Fruit fly (Drosophila melanogaster) whole organism, adult: ENCODE data around the gene FMRFaR.

Experiments
- CG11617 ChIP-seq: fragments of 200-800 bp; sonication (Bioruptor generic); optimal IDR thresholded peaks from 2 replicates; lab custom pipeline; 2017; ENCODE audit warnings: mild to moderate bottlenecking, missing biosample characterization, missing genetic modification reagents, missing genetic modification characterization
- CG12768 ChIP-seq: fragments of 200-800 bp; sonication (Bioruptor generic); optimal IDR thresholded peaks from 2 replicates; lab custom pipeline; 2017; ENCODE audit warnings: missing biosample characterization, missing genetic modification characterization, mild to moderate bottlenecking, moderate library complexity, missing genetic modification reagents
- CG14711 ChIP-seq: fragments of 200-800 bp; sonication (Bioruptor generic); optimal IDR thresholded peaks from 2 replicates; lab custom pipeline; 2018; ENCODE audit warnings: missing biosample characterization, mild to moderate bottlenecking, missing genetic modification characterization, moderate library complexity
- CG1620 ChIP-seq: fragments of 200-800 bp; sonication (Bioruptor generic); optimal IDR thresholded peaks from 2 replicates; lab custom pipeline; 2016; ENCODE audit warnings: missing biosample characterization, missing genetic modification characterization
- CG33017 ChIP-seq: fragments of 200-800 bp; sonication (Bioruptor generic); optimal IDR thresholded peaks from 2 replicates; lab custom pipeline; 2018; ENCODE audit warnings: missing biosample characterization, mild to moderate bottlenecking, missing genetic modification characterization, moderate library complexity
- CG5204 ChIP-seq: fragments of 200-800 bp; sonication (Bioruptor generic); optimal IDR thresholded peaks from 2 replicates; lab custom pipeline; 2016; ENCODE audit warnings: missing biosample characterization, missing genetic modification characterization
- CG7045 ChIP-seq: fragments of 200-800 bp; sonication (Bioruptor generic); optimal IDR thresholded peaks from 2 replicates; lab custom pipeline; 2017; ENCODE audit warnings: missing biosample characterization, mild to moderate bottlenecking, missing genetic modification characterization
- CG7101 ChIP-seq: fragments of 200-800 bp; sonication (Bioruptor generic); optimal IDR thresholded peaks from 2 replicates; lab custom pipeline; 2018; ENCODE audit warnings: missing biosample characterization, mild to moderate bottlenecking, missing genetic modification characterization, moderate library complexity
- Clk ChIP-seq: fragments of 200-800 bp; sonication (Bioruptor generic); optimal IDR thresholded peaks from 2 replicates; lab custom pipeline; 2017; ENCODE audit warnings: missing biosample characterization, missing genetic modification characterization
- Crg-1 ChIP-seq: fragments of 200-800 bp; sonication (Bioruptor generic); optimal IDR thresholded peaks from 2 replicates; lab custom pipeline; 2016; ENCODE audit warnings: missing biosample characterization, missing genetic modification characterization
- Hr96 ChIP-seq: fragments of 200-800 bp; sonication (Bioruptor generic); optimal IDR thresholded peaks from 2 replicates; lab custom pipeline; 2016; ENCODE audit warnings: missing biosample characterization, missing genetic modification characterization
- Mnt ChIP-seq: fragments of 200-800 bp; sonication (Bioruptor generic); optimal IDR thresholded peaks from 2 replicates; lab custom pipeline; 2016; ENCODE audit warnings: missing biosample characterization, mild to moderate bottlenecking, missing genetic modification characterization
- bab1 ChIP-seq: fragments of 200-800 bp; sonication (Bioruptor generic); optimal IDR thresholded peaks from 3 replicates; lab custom pipeline; 2019; ENCODE audit warnings: missing biosample characterization, mild to moderate bottlenecking, missing genetic modification characterization, moderate library complexity
- cic ChIP-seq: fragments of 200-800 bp; sonication (Bioruptor generic); optimal IDR thresholded peaks from 2 replicates; lab custom pipeline; 2017; ENCODE audit warnings: missing biosample characterization, mild to moderate bottlenecking, missing genetic modification characterization, moderate library complexity
- cnc ChIP-seq, 2 experiments: fragments of >200 bp; optimal IDR thresholded peaks; 2 replicates each; lab custom pipeline; 2017
- kay ChIP-seq: fragments of 200-800 bp; sonication (Bioruptor generic); peaks from one replicate; lab custom pipeline; 2016; ENCODE audit warnings: missing biosample characterization, missing genetic modification characterization, borderline replicate concordance
- ovo ChIP-seq: fragments of 200-800 bp; sonication (Bioruptor generic); optimal IDR thresholded peaks from 2 replicates; lab custom pipeline; 2016; ENCODE audit warnings: missing biosample characterization, missing genetic modification characterization
- pad ChIP-seq: fragments of 200-800 bp; sonication (Bioruptor generic); optimal IDR thresholded peaks from 3 replicates; lab custom pipeline; 2017; ENCODE audit warnings: missing biosample characterization, missing genetic modification characterization, mild to moderate bottlenecking, moderate library complexity, missing genetic modification reagents
- tj ChIP-seq: fragments of 200-800 bp; sonication (Bioruptor generic); optimal IDR thresholded peaks from 3 replicates; lab custom pipeline; 2017; ENCODE audit warnings: missing biosample characterization, mild to moderate bottlenecking, missing genetic modification characterization, moderate library complexity
- toe ChIP-seq: fragments of 200-800 bp; sonication (Bioruptor generic); optimal IDR thresholded peaks from 2 replicates; lab custom pipeline; 2016; ENCODE audit warnings: missing biosample characterization, missing genetic modification characterization

Gene FMRFaR

DNA sequence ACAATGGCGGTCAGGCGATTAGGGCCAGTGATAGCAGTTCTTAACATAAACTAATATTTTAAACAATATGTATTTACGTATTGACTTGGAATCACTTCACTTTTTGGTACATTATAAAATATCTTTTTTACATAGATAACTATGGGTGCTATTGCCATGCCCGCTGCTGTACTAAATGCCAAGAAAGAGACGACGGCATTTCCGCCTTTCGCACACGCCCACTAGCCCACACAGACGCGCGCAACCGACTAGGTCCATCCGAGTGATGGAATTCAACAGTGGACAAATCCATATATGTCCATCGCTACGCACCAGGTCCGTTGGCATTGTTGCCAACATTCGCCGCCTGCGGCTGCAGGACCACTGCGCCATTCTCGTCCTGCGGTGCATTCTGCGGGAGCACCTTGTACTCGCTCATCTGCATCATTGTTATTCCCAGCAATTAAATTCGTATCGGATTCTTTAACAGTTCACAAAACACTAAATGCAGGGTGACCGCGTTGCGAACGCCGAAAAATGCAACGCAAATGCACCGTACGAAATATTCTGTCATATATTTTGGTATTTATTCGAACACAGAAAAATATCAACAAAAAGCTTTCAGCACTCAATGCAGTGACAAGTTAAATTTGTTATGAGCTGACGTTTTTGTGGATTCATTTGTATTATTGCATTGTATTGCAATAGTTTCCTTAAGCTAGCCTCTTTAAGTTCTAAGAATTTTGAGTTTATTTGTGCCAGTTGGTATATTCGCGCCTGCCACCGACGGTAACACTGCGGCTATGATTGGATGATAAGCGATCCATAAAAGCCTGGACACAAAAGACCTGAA, 45.0 kb downstream of the FMRFaR start, which contains the start of the genes scramb2 and Sk2:
TSS of gene scramb2 (minus strand) at position 488 of the 832 bp plus-strand sequence.
TSS of gene Sk2 (plus strand) at position 763 of the 832 bp plus-strand sequence.
- peak; percentile 78 for TF ChIP-seq tj (GFP tag; lab: Kevin White, UChicago)
- TF ChIP-seq Crg-1 (GFP tag; lab: Kevin White, UChicago) = peak; percentile 75
- TF ChIP-seq Mnt = peak; percentile 73
- TF ChIP-seq cnc (optimal IDR thresholded peaks at IDR 0.05; lab: Kevin White, UChicago) = no peak
- TF ChIP-seq pad (GFP tag; lab: Kevin White, UChicago) = peak; percentile 83
- TF ChIP-seq CG7101 (tag; lab: Kevin White, UChicago) = peak; percentile 96
- peak; percentile 87 for TF ChIP-seq toe (GFP tag; lab: Kevin White, UChicago)
- TF ChIP-seq CG7045 (GFP tag; lab: Kevin White, UChicago) = peak; percentile 97
- TF ChIP-seq ovo = peak; percentile 42
- peak; percentile 81 for TF ChIP-seq Hr96 (GFP tag; lab: Kevin White, UChicago)
- peak; percentile 92 for TF ChIP-seq Clk (GFP tag; lab: Kevin White, UChicago)
- peak; percentile 97 for TF ChIP-seq CG33017 (tag; lab: Kevin White, UChicago)
- TF ChIP-seq bab1 (GFP tag; lab: Kevin White, UChicago) = peak; percentile 94
- TF ChIP-seq CG12768 (GFP tag; lab: Kevin White, UChicago) = peak; percentile 98
- peak; percentile 92 for TF ChIP-seq CG11617 (GFP tag; lab: Kevin White, UChicago)
- peak; percentile 91 for TF ChIP-seq CG14711 (tag; lab: Kevin White, UChicago)
- peak; percentile 84 for TF ChIP-seq CG1620 (GFP tag; lab: Kevin White, UChicago)
- peak; percentile 80 for TF ChIP-seq cic (GFP tag; lab: Kevin White, UChicago)
- no peak for TF ChIP-seq CG5204 (GFP tag; lab: Kevin White, UChicago)
- TF ChIP-seq kay (GFP tag; lab: Kevin White, UChicago) = no peak

DNA sequence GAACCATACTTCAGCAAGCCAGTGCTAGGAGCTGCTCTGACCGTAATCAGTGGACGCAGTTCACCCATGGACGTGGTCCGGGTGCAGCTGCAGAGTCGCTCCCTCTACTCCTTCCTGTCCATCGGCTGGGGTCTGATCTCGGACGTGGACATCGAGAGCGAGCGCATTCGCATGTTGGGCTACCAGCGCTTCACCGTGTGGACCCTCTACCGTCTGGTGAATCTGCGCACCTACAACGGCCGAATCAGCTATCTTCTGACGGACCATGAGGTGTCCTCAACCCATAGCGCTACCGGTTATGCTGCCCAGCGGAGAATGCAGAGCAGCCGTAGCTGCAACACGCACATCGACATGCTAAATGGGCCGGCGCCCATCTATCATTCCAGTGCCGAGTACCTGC, 47.1 kb downstream of the FMRFaR start:
- no peak for TF ChIP-seq CG7101 (tag; lab: Kevin White, UChicago)
- no peak for TF ChIP-seq CG1620 (GFP tag; lab: Kevin White, UChicago)
- no peak for TF ChIP-seq Mnt
- TF ChIP-seq ovo = no peak

DNA sequence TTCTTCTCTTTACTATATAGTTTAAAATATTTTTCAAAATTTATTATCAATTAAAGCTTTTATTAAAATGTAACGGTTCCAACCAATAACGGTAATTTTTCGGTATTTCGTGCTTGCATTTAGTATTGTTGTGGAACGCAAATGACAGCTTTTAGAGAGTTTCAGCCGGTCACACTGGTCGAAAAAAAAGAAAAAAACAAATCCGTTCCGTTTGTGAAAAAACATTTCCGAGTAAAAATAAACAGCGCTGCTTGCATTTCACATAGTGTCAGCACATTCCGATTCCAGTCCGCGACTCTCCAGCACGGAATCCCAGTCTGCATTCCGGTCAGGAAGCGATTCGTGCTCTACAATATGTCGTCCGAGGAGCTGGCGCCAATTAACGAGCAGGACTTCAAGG, 48.7 kb downstream of the FMRFaR start, which contains the start of gene CG32485:
TSS of gene CG32485 (plus strand) at position 139 of the 400 bp plus-strand sequence.
- peak; percentile 61 for TF ChIP-seq ovo
- peak; percentile 86 for TF ChIP-seq tj (GFP tag; lab: Kevin White, UChicago)
- TF ChIP-seq cic (GFP tag; lab: Kevin White, UChicago) = peak; percentile 12
- TF ChIP-seq CG1620 (GFP tag; lab: Kevin White, UChicago) = no peak
- TF ChIP-seq CG11617 (GFP tag; lab: Kevin White, UChicago) = peak; percentile 35

DNA sequence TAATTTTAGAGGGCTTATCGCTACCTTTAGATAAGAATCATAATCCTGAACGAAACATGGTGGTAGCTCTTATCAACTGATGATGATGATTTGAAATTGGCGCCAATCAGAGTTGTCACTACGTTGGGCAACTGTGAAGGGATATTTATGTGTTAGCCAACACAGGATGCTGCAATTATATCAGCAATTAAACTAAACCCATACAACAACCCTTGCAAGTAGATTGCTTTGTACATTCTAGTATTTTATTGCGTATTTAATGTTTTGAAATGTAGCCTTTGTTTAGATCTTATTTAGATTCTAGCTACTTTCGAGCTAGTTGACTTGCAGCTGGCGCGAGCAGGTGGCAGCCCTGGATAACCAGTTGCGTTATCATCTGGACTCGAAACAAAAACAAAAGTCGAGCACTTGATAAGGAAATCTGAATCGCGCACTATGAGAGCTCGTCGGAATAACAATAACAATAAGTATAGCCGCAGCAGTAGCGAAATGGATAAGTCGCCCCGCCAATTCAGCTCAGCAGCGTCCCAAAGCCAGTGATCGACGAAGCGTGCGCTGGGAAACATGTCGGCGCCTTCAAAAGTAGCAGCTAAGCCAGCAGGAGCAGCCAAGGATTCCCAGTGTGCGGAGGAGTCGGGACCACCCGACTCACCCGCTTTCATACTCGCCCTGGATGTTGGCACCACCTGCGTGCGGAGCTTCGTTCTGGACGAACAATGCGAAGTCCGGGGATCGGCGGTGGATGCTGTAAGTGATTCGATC, 50.8 kb downstream of the FMRFaR start, which contains the start of gene CG1271:
TSS of gene CG1271 (plus strand) at position 405 of the 762 bp plus-strand sequence.
- TF ChIP-seq CG14711 (tag; lab: Kevin White, UChicago) (peak; percentile 99), Mnt (peak; percentile 71), cic (GFP tag; lab: Kevin White, UChicago) (peak; percentile 80), Clk (GFP tag; lab: Kevin White, UChicago) (peak; percentile 16), cnc (optimal IDR thresholded peaks at IDR 0.05; lab: Kevin White, UChicago) (no peak), tj (GFP tag; lab: Kevin White, UChicago) (peak; percentile 14), CG7045 (GFP tag; lab: Kevin White, UChicago) (peak; percentile 57), CG33017 (tag; lab: Kevin White, UChicago) (peak; percentile 70), CG5204 (GFP tag; lab: Kevin White, UChicago) (no peak), bab1 (GFP tag; lab: Kevin White, UChicago) (peak; percentile 11), CG7101 (tag; lab: Kevin White, UChicago) (peak; percentile 71), pad (GFP tag; lab: Kevin White, UChicago) (peak; percentile 64), Hr96 (GFP tag; lab: Kevin White, UChicago) (no peak), Crg-1 (GFP tag; lab: Kevin White, UChicago) (peak; percentile 81), toe (GFP tag; lab: Kevin White, UChicago) (no peak), ovo (peak; percentile 58), CG11617 (GFP tag; lab: Kevin White, UChicago) (peak; percentile 78), CG12768 (GFP tag; lab: Kevin White, UChicago) (peak; percentile 55), CG1620 (GFP tag; lab: Kevin White, UChicago) (peak; percentile 75), kay (GFP tag; lab: Kevin White, UChicago) (no peak)

DNA sequence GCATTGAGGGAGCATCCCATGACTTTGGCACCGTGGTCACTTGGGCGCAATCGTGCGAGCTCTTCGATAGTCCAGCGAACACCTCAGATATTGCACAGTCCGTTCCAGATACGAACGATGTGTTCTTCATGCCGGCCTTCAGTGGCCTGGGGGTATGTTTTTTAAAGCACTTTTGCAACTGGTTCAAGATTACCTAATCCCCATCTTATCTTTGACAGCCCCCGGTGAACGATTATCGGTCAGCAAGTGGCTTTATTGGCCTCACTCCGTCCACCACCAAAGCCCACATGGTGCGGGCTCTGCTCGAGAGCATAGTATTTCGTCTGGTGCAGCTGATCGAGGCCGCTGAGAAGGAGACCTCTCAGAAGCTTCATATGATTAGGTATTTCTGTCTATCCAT, 52.6 kb downstream of the FMRFaR start:
- TF ChIP-seq CG12768 (GFP tag; lab: Kevin White, UChicago) (no peak), CG7045 (GFP tag; lab: Kevin White, UChicago) (no peak), Mnt (no peak), CG7101 (tag; lab: Kevin White, UChicago) (no peak), cnc (optimal IDR thresholded peaks at IDR 0.05; lab: Kevin White, UChicago) (no peak)
